Fruit fly (Drosophila melanogaster): Measurements from ENCODE around the gene CG6833.

Gene CG6833

DNA sequence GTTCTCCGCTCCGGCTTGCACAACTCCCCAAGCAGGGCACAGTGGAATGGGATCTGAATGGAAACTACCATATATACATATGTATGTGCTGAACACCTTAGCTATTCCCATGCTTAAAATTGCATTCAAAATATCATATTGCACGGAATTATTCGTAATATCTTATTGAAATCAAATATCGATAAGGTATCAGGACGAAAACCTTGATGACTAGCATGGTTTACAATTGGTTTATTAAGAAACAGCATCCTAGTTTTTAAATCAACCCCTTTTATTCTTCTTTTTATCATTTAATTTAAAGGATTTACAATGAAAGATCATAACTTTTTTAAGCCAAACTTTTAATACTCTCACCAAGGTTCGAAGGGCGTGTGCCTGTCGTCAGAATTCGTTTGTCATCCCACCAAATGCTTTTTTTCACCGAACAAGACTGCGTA, 4.3 kb downstream of the CG6833 start (continued):
- no peak for TF ChIP-seq caup (GFP tag; optimal IDR thresholded peaks at IDR 0.05; ENCODE audit: severe bottlenecking)
- TF ChIP-seq Hand (GFP tag; optimal IDR thresholded peaks at IDR 0.05): no peak
- TF ChIP-seq sob (GFP tag; IDR thresholded peaks at IDR 0.05): no peak
- TF ChIP-seq CG16815 (GFP tag; optimal IDR thresholded peaks at IDR 0.05): no peak
- no peak for TF ChIP-seq CG2889 (GFP tag; IDR thresholded peaks at IDR 0.05)
- TF ChIP-seq Sry-β (GFP tag; optimal IDR thresholded peaks at IDR 0.05): no peak
- no peak for TF ChIP-seq ttk (GFP tag; IDR thresholded peaks at IDR 0.05)
- no peak for TF ChIP-seq Trl (optimal IDR thresholded peaks at IDR 0.05)
- TF ChIP-seq Trl (GFP tag; optimal IDR thresholded peaks at IDR 0.05): no peak
- TF ChIP-seq btn (GFP tag; optimal IDR thresholded peaks at IDR 0.05): no peak
- TF ChIP-seq ci (GFP tag; IDR thresholded peaks at IDR 0.05): no peak
- TF ChIP-seq CG10959 (GFP tag; IDR thresholded peaks at IDR 0.05): no peak
- no peak for TF ChIP-seq sens-2 (GFP tag; IDR thresholded peaks at IDR 0.05)
- no peak for TF ChIP-seq ash1 (GFP tag; optimal IDR thresholded peaks at IDR 0.05)
- no peak for TF ChIP-seq phol (tag; optimal IDR thresholded peaks at IDR 0.05)
- TF ChIP-seq onecut (GFP tag; IDR thresholded peaks at IDR 0.05): no peak
- no peak for TF ChIP-seq Gug (GFP tag; IDR thresholded peaks at IDR 0.05)
- no peak for TF ChIP-seq CG15601 (tag; optimal IDR thresholded peaks at IDR 0.05)
- TF ChIP-seq CG7271 (tag; optimal IDR thresholded peaks at IDR 0.05): no peak
- TF ChIP-seq fd102C (GFP tag; optimal IDR thresholded peaks at IDR 0.05): no peak
- TF ChIP-seq CG1832 (GFP tag; optimal IDR thresholded peaks at IDR 0.05): no peak
- TF ChIP-seq Bteb2 (GFP tag; optimal IDR thresholded peaks at IDR 0.05): no peak
- no peak for TF ChIP-seq CG3995 (GFP tag; optimal IDR thresholded peaks at IDR 0.05)
- no peak for TF ChIP-seq Nf-YB (GFP tag; optimal IDR thresholded peaks at IDR 0.05)
- TF ChIP-seq CG8089 (GFP tag; optimal IDR thresholded peaks at IDR 0.05): no peak
- no peak for TF ChIP-seq Blimp-1 (GFP tag; optimal IDR thresholded peaks at IDR 0.05)
- TF ChIP-seq al (GFP tag; IDR thresholded peaks at IDR 0.05): no peak
- TF ChIP-seq E2f2 (GFP tag; IDR thresholded peaks at IDR 0.05): no peak
- TF ChIP-seq Sox100B (GFP tag; optimal IDR thresholded peaks at IDR 0.05): peak; percentile 25
- TF ChIP-seq chn (GFP tag; optimal IDR thresholded peaks at IDR 0.05): no peak
- no peak for TF ChIP-seq hkb (optimal IDR thresholded peaks at IDR 0.05)
- no peak for TF ChIP-seq hkb (GFP tag; IDR thresholded peaks at IDR 0.05)
- TF ChIP-seq CG4854 (GFP tag; optimal IDR thresholded peaks at IDR 0.05): no peak
- TF ChIP-seq CkIIα-i1 (GFP tag; IDR thresholded peaks at IDR 0.05): no peak
- TF ChIP-seq Side (GFP tag; optimal IDR thresholded peaks at IDR 0.05): no peak
- no peak for TF ChIP-seq gfzf (GFP tag; optimal IDR thresholded peaks at IDR 0.05)
- no peak for TF ChIP-seq CG11398 (GFP tag; optimal IDR thresholded peaks at IDR 0.05)
- TF ChIP-seq inv (GFP tag; IDR thresholded peaks at IDR 0.05; ENCODE audit: partially characterized antibody): no peak
- TF ChIP-seq pfk (GFP tag; optimal IDR thresholded peaks at IDR 0.05): no peak
- TF ChIP-seq CG13624 (GFP tag; optimal IDR thresholded peaks at IDR 0.05): no peak
- no peak for TF ChIP-seq CG1602 (GFP tag; optimal IDR thresholded peaks at IDR 0.05)
- no peak for TF ChIP-seq gro (GFP tag; optimal IDR thresholded peaks at IDR 0.05)
- no peak for TF ChIP-seq CG30403 (GFP tag; optimal IDR thresholded peaks at IDR 0.05)
- TF ChIP-seq CG5180 (GFP tag; optimal IDR thresholded peaks at IDR 0.05): no peak
- TF ChIP-seq Sin3A (optimal IDR thresholded peaks at IDR 0.05): no peak
- no peak for TF ChIP-seq vfl (GFP tag; optimal IDR thresholded peaks at IDR 0.05)
- TF ChIP-seq row (GFP tag; IDR thresholded peaks at IDR 0.05): no peak
- no peak for TF ChIP-seq unpg (GFP tag; optimal IDR thresholded peaks at IDR 0.05)
- TF ChIP-seq CG31224 (GFP tag; IDR thresholded peaks at IDR 0.05): no peak
- no peak for TF ChIP-seq CG3847 (GFP tag; IDR thresholded peaks at IDR 0.05)
- no peak for TF ChIP-seq CG30431 (GFP tag; optimal IDR thresholded peaks at IDR 0.05)
- TF ChIP-seq CG14965 (GFP tag; optimal IDR thresholded peaks at IDR 0.05; ENCODE audit: borderline replicate concordance): no peak
- no peak for TF ChIP-seq Atf6 (GFP tag; IDR thresholded peaks at IDR 0.05)

Measured in whole organism, embryonic.